Fruit fly (Drosophila melanogaster) whole organism, embryonic: Measurements from ENCODE around the gene CG11560.
A peak's percentile ranks its signal among the peaks of the same experiment; 100 is the strongest.

ENCODE experiments used
- CG10267 ChIP-seq: fragments of 200-800 bp; sonication (Bioruptor generic); optimal IDR thresholded peaks from 2 replicates; lab custom pipeline; 2018; ENCODE audit warnings: missing biosample characterization, mild to moderate bottlenecking, missing genetic modification characterization, moderate library complexity
- CG10979 ChIP-seq: fragments of 200-800 bp; sonication (Bioruptor generic); optimal IDR thresholded peaks from 2 replicates; lab custom pipeline; 2018; ENCODE audit warnings: missing biosample characterization, mild to moderate bottlenecking, missing genetic modification characterization, moderate library complexity
- CG1233 ChIP-seq: fragments of 200-800 bp; sonication (Bioruptor generic); optimal IDR thresholded peaks from 4 replicates; lab custom pipeline; 2018; ENCODE audit warnings: missing biosample characterization, mild to moderate bottlenecking, missing genetic modification characterization
- CG12942 ChIP-seq: fragments of 200-800 bp; sonication (Bioruptor generic); optimal IDR thresholded peaks from 3 replicates; lab custom pipeline; 2016; ENCODE audit warnings: missing biosample characterization, missing genetic modification characterization
- CG13775 ChIP-seq: fragments of 200-800 bp; sonication (Bioruptor generic); optimal IDR thresholded peaks from 3 replicates; lab custom pipeline; 2017; ENCODE audit warnings: missing biosample characterization, mild to moderate bottlenecking, missing genetic modification characterization
- CG15269 ChIP-seq: fragments of 200-800 bp; sonication (Bioruptor generic); optimal IDR thresholded peaks from 2 replicates; lab custom pipeline; 2018; ENCODE audit warnings: missing biosample characterization, mild to moderate bottlenecking, missing genetic modification characterization, moderate library complexity
- CG15479 ChIP-seq: fragments of 200-800 bp; sonication (Bioruptor generic); optimal IDR thresholded peaks from 3 replicates; lab custom pipeline; 2019; ENCODE audit warnings: missing biosample characterization, mild to moderate bottlenecking, missing genetic modification characterization, moderate library complexity
- CG17361 ChIP-seq: fragments of 200-800 bp; sonication (Bioruptor generic); IDR thresholded peaks from 3 replicates; pipeline ENCODE4 v1.3.6; 2022; ENCODE audit warnings: missing biosample characterization, missing genetic modification characterization
- CG17612 ChIP-seq: fragments of 200-800 bp; sonication (Bioruptor generic); IDR thresholded peaks from 2 replicates; pipeline ENCODE4 v1.3.6; 2022; ENCODE audit warnings: missing biosample characterization, missing genetic modification characterization
- CG18262 ChIP-seq: fragments of 200-800 bp; optimal IDR thresholded peaks from 3 replicates; lab custom pipeline; 2019; ENCODE audit warnings: missing biosample characterization, mild to moderate bottlenecking, missing genetic modification characterization, moderate library complexity
- CG18599 ChIP-seq: fragments of 200-800 bp; sonication (Bioruptor generic); optimal IDR thresholded peaks from 3 replicates; lab custom pipeline; 2017; ENCODE audit warnings: missing biosample characterization, missing genetic modification characterization, mild to moderate bottlenecking, moderate library complexity, missing genetic modification reagents
- CG2120 ChIP-seq: fragments of 200-800 bp; sonication (Bioruptor generic); optimal IDR thresholded peaks from 3 replicates; lab custom pipeline; 2016; ENCODE audit warnings: missing biosample characterization, missing genetic modification characterization
- CG2889 ChIP-seq: fragments of 200-800 bp; sonication (Bioruptor generic); IDR thresholded peaks from 3 replicates; pipeline ENCODE4 v1.3.6; 2022; ENCODE audit warnings: missing biosample characterization, missing genetic modification characterization
- CG3726 ChIP-seq: fragments of 200-800 bp; sonication (Bioruptor generic); IDR thresholded peaks from 3 replicates; pipeline ENCODE4, ENCODE4 v1.3.6; 2022; ENCODE audit warnings: missing biosample characterization, missing genetic modification characterization
- CG4282 ChIP-seq: fragments of 200-800 bp; sonication (Bioruptor generic); optimal IDR thresholded peaks from 2 replicates; lab custom pipeline; 2016; ENCODE audit warnings: missing biosample characterization, missing genetic modification characterization
- CG7357 ChIP-seq: fragments of 200-800 bp; sonication (Bioruptor generic); IDR thresholded peaks from 3 replicates; pipeline ENCODE4 v1.3.6; 2022; ENCODE audit warnings: missing biosample characterization, missing genetic modification characterization
- CG7963 ChIP-seq: fragments of 200-800 bp; sonication (Bioruptor generic); IDR thresholded peaks from 3 replicates; pipeline ENCODE4 v1.3.6; 2022; ENCODE audit warnings: missing biosample characterization, missing genetic modification characterization; ENCODE audit not compliant: partially characterized antibody
- CG7987 ChIP-seq: fragments of 200-800 bp; sonication (Bioruptor generic); optimal IDR thresholded peaks from 2 replicates; lab custom pipeline; 2018; ENCODE audit warnings: missing biosample characterization, mild to moderate bottlenecking, missing genetic modification characterization, moderate library complexity
- CG8359 ChIP-seq: fragments of 200-800 bp; sonication (Bioruptor generic); optimal IDR thresholded peaks from 2 replicates; lab custom pipeline; 2017; ENCODE audit warnings: missing biosample characterization, mild to moderate bottlenecking, missing genetic modification characterization, borderline replicate concordance
- Chrac-16 ChIP-seq: fragments of 200-800 bp; sonication (Bioruptor generic); optimal IDR thresholded peaks from 3 replicates; lab custom pipeline; 2016; ENCODE audit warnings: missing biosample characterization, missing genetic modification characterization
- D19A ChIP-seq: fragments of 200-800 bp; optimal IDR thresholded peaks from 3 replicates; lab custom pipeline; 2019; ENCODE audit warnings: missing biosample characterization, mild to moderate bottlenecking, missing genetic modification characterization, moderate library complexity
- Ets65A ChIP-seq: fragments of 200-800 bp; sonication (Bioruptor generic); peaks from one replicate; lab custom pipeline; 2016; ENCODE audit warnings: missing biosample characterization, missing genetic modification characterization
- HLH54F ChIP-seq: fragments of 200-800 bp; sonication (Bioruptor generic); optimal IDR thresholded peaks from 3 replicates; lab custom pipeline; 2016; ENCODE audit warnings: missing biosample characterization, missing genetic modification characterization
- Hr78 ChIP-seq, 2 experiments: fragments of 200-800 bp in 1 of 2; fragments of >200 bp in 1 of 2; sonication (Bioruptor generic) in 1 of 2; optimal IDR thresholded peaks; 2 replicates each; lab custom pipeline; 2017 to 2019; ENCODE audit warnings: missing biosample characterization in 2 of 2, missing genetic modification characterization in 2 of 2, mild to moderate bottlenecking in 1 of 2, moderate library complexity in 1 of 2
- MESR4 ChIP-seq: fragments of 200-800 bp; sonication (Bioruptor generic); optimal IDR thresholded peaks from 2 replicates; lab custom pipeline; 2018; ENCODE audit warnings: missing biosample characterization, mild to moderate bottlenecking, missing genetic modification characterization, moderate library complexity
- Med ChIP-seq: fragments of 200-800 bp; sonication (Bioruptor generic); peaks from one replicate; lab custom pipeline; 2016; ENCODE audit warnings: missing biosample characterization, missing genetic modification characterization, mild to moderate bottlenecking, inconsistent platforms, moderate library complexity
- PHDP ChIP-seq: fragments of 200-800 bp; sonication (Bioruptor generic); optimal IDR thresholded peaks from 3 replicates; lab custom pipeline; 2018; ENCODE audit warnings: missing biosample characterization, mild to moderate bottlenecking, missing genetic modification characterization, moderate library complexity
- Scr ChIP-seq: fragments of 200-800 bp; sonication (Bioruptor generic); IDR thresholded peaks from 2 replicates; pipeline ENCODE4 v1.3.6; 2022; ENCODE audit warnings: missing biosample characterization, missing genetic modification characterization; ENCODE audit not compliant: partially characterized antibody
- Sox100B ChIP-seq: fragments of 200-800 bp; sonication (Bioruptor generic); optimal IDR thresholded peaks from 3 replicates; lab custom pipeline; 2018; ENCODE audit warnings: missing biosample characterization, mild to moderate bottlenecking, missing genetic modification characterization
- ase ChIP-seq: fragments of 200-800 bp; sonication (Bioruptor generic); IDR thresholded peaks from 3 replicates; pipeline ENCODE4 v1.3.6; 2022; ENCODE audit warnings: missing biosample characterization, missing genetic modification characterization
- bcd ChIP-seq: fragments of 200-800 bp; sonication (Bioruptor generic); optimal IDR thresholded peaks from 2 replicates; lab custom pipeline; 2017; ENCODE audit warnings: missing biosample characterization, mild to moderate bottlenecking, missing genetic modification characterization
- br ChIP-seq: fragments of >200 bp; optimal IDR thresholded peaks from 2 replicates; lab custom pipeline; 2017
- btn ChIP-seq: fragments of 200-800 bp; sonication (Bioruptor generic); optimal IDR thresholded peaks from 2 replicates; lab custom pipeline; 2016; ENCODE audit warnings: missing biosample characterization, missing genetic modification characterization
- crol ChIP-seq: fragments of 200-800 bp; sonication (Bioruptor generic); IDR thresholded peaks from 2 replicates; pipeline ENCODE4 v1.3.6; 2022; ENCODE audit warnings: missing biosample characterization, missing genetic modification characterization
- dmrt99B ChIP-seq: fragments of 200-800 bp; sonication (Bioruptor generic); optimal IDR thresholded peaks from 2 replicates; lab custom pipeline; 2018; ENCODE audit warnings: missing biosample characterization, mild to moderate bottlenecking, missing genetic modification characterization, moderate library complexity
- gt ChIP-seq: fragments of 200-800 bp; sonication (Bioruptor generic); IDR thresholded peaks from 2 replicates; pipeline ENCODE4 v1.3.6; 2022; ENCODE audit warnings: missing biosample characterization, missing genetic modification characterization
- h ChIP-seq: fragments of >200 bp; optimal IDR thresholded peaks from 2 replicates; lab custom pipeline; 2017
- her ChIP-seq: fragments of 200-800 bp; sonication (Bioruptor generic); optimal IDR thresholded peaks from 2 replicates; lab custom pipeline; 2016; ENCODE audit warnings: missing biosample characterization, missing genetic modification characterization
- jigr1 ChIP-seq: fragments of 200-800 bp; sonication (Bioruptor generic); IDR thresholded peaks from 3 replicates; pipeline ENCODE4 v1.3.6; 2022; ENCODE audit warnings: missing biosample characterization, missing genetic modification characterization
- lab ChIP-seq: fragments of 200-800 bp; sonication (Bioruptor generic); optimal IDR thresholded peaks from 3 replicates; lab custom pipeline; 2017; ENCODE audit warnings: missing biosample characterization, missing genetic modification characterization, mild to moderate bottlenecking, moderate library complexity, missing genetic modification reagents
- lilli ChIP-seq: fragments of 200-800 bp; sonication (Bioruptor generic); optimal IDR thresholded peaks from 3 replicates; lab custom pipeline; 2016; ENCODE audit warnings: missing biosample characterization, missing genetic modification characterization
- nmo ChIP-seq: fragments of 200-800 bp; sonication (Bioruptor generic); optimal IDR thresholded peaks from 2 replicates; lab custom pipeline; 2018; ENCODE audit warnings: missing biosample characterization, mild to moderate bottlenecking, missing genetic modification characterization, moderate library complexity
- pzg ChIP-seq: fragments of 200-800 bp; sonication (Bioruptor generic); optimal IDR thresholded peaks from 3 replicates; lab custom pipeline; 2018; ENCODE audit warnings: missing biosample characterization, mild to moderate bottlenecking, missing genetic modification characterization, moderate library complexity
- shn ChIP-seq: fragments of 200-800 bp; sonication (Bioruptor generic); optimal IDR thresholded peaks from 3 replicates; lab custom pipeline; 2016; ENCODE audit warnings: missing biosample characterization, missing genetic modification characterization
- sna ChIP-seq: fragments of 200-800 bp; sonication (Bioruptor generic); IDR thresholded peaks from 2 replicates; pipeline ENCODE4 v1.3.6; 2022; ENCODE audit warnings: missing biosample characterization, missing genetic modification characterization; ENCODE audit not compliant: partially characterized antibody
- ssp ChIP-seq: fragments of 200-800 bp; sonication (Bioruptor generic); IDR thresholded peaks from 2 replicates; pipeline ENCODE4 v1.3.6; 2022; ENCODE audit warnings: missing biosample characterization, missing genetic modification characterization
- tll ChIP-seq, 2 experiments: fragments of 200-800 bp in 1 of 2; fragments of >200 bp in 1 of 2; sonication (Bioruptor generic) in 1 of 2; optimal IDR thresholded peaks; 2 replicates each; lab custom pipeline; 2017 to 2019; ENCODE audit warnings: missing biosample characterization in 2 of 2, missing genetic modification characterization in 2 of 2, mild to moderate bottlenecking in 1 of 2, moderate library complexity in 1 of 2
- trh ChIP-seq: fragments of 200-800 bp; sonication (Bioruptor generic); optimal IDR thresholded peaks from 2 replicates; lab custom pipeline; 2016; ENCODE audit warnings: missing biosample characterization, missing genetic modification characterization
- tx ChIP-seq: fragments of 200-800 bp; sonication (Bioruptor generic); optimal IDR thresholded peaks from 2 replicates; lab custom pipeline; 2016; ENCODE audit warnings: missing biosample characterization, missing genetic modification characterization
- vfl ChIP-seq: fragments of 200-800 bp; sonication (Bioruptor generic); optimal IDR thresholded peaks from 2 replicates; lab custom pipeline; 2016; ENCODE audit warnings: missing biosample characterization, missing genetic modification characterization
- zf30C ChIP-seq: fragments of 200-800 bp; sonication (Bioruptor generic); optimal IDR thresholded peaks from 3 replicates; lab custom pipeline; 2018; ENCODE audit warnings: missing biosample characterization, mild to moderate bottlenecking, missing genetic modification characterization

Gene CG11560

DNA sequence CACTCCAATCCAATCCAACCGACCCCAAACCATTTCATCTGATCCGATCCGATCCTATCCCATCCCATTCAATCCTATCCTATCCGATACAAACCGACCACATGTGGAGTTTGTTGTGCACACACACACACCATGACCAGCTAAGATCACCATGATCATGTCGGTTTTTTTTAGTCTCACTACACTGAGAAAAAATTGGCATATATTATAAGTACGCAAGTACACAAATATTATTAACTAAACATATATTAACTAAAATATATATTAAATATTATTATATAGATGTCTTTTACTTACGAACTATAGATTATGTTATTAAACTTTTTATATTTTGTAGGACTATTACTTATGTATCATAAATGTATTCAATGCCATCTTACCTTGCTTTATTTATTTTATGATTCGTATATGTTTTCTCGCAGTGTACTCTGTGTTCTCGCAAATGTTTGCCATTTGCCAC lies 17.9 kb upstream of the CG11560 start (continued):
- TF ChIP-seq Med (GFP tag; lab: Kevin White, UChicago) = no peak
- no peak for TF ChIP-seq pzg
- no peak for TF ChIP-seq sna (GFP tag; lab: Robert Waterston, UW)
- TF ChIP-seq her (GFP tag; lab: Kevin White, UChicago) = no peak
- TF ChIP-seq CG10267 (tag; lab: Kevin White, UChicago) = peak; percentile 55
- TF ChIP-seq vfl (GFP tag; lab: Kevin White, UChicago) = no peak
- peak; percentile 57 for TF ChIP-seq nmo (GFP tag; lab: Kevin White, UChicago)
- no peak for TF ChIP-seq br (lab: Kevin White, UChicago)
- peak; percentile 38 for TF ChIP-seq CG15479 (GFP tag; lab: Kevin White, UChicago)
- peak; percentile 43 for TF ChIP-seq dmrt99B (tag; lab: Kevin White, UChicago)
- TF ChIP-seq bcd (GFP tag; lab: Kevin White, UChicago) = no peak
- TF ChIP-seq tll (GFP tag; optimal IDR thresholded peaks at IDR 0.05; lab: Kevin White, UChicago) = no peak
- peak; percentile 65 for TF ChIP-seq Ets65A (GFP tag; lab: Kevin White, UChicago)
- peak; percentile 68 for TF ChIP-seq CG18262 (tag; lab: Kevin White, UChicago)
- no peak for TF ChIP-seq jigr1 (GFP tag; lab: Robert Waterston, UW)
- TF ChIP-seq zf30C (GFP tag; lab: Kevin White, UChicago) = peak; percentile 54
- no peak for TF ChIP-seq CG2120 (GFP tag; lab: Kevin White, UChicago)
- no peak for TF ChIP-seq CG12942 (GFP tag; lab: Kevin White, UChicago)
- TF ChIP-seq lab (GFP tag; lab: Kevin White, UChicago) = no peak
- peak; percentile 23 for TF ChIP-seq PHDP (tag; lab: Kevin White, UChicago)
- no peak for TF ChIP-seq CG4282 (GFP tag; lab: Kevin White, UChicago)
- no peak for TF ChIP-seq CG15269
- TF ChIP-seq CG17361 (GFP tag; lab: Robert Waterston, UW) = peak; percentile 65; the same call in 2 of the 3 replicates
- TF ChIP-seq shn = no peak
- TF ChIP-seq Scr (GFP tag; lab: Robert Waterston, UW) = no peak
- peak; percentile 12 for TF ChIP-seq CG13775
- TF ChIP-seq ssp (GFP tag; lab: Robert Waterston, UW) = no peak
- no peak for TF ChIP-seq HLH54F (GFP tag; lab: Kevin White, UChicago)
- TF ChIP-seq CG1233 (GFP tag; lab: Kevin White, UChicago) = no peak
- TF ChIP-seq CG8359 (GFP tag; lab: Kevin White, UChicago) = no peak
- TF ChIP-seq Sox100B (GFP tag; lab: Kevin White, UChicago) = peak; percentile 50
- TF ChIP-seq ase = no peak
- TF ChIP-seq CG7357 = no peak
- TF ChIP-seq gt = no peak
- TF ChIP-seq tx (GFP tag; lab: Kevin White, UChicago) = no peak
- TF ChIP-seq Chrac-16 (GFP tag; lab: Kevin White, UChicago) = no peak
- TF ChIP-seq MESR4 (GFP tag; lab: Kevin White, UChicago) = no peak
- TF ChIP-seq crol = no peak
- TF ChIP-seq CG3726 (GFP tag; lab: Robert Waterston, UW) = no peak
- no peak for TF ChIP-seq btn (GFP tag; lab: Kevin White, UChicago)
- TF ChIP-seq h (lab: Kevin White, UChicago) = no peak
- TF ChIP-seq CG10979 (tag; lab: Kevin White, UChicago) = peak; percentile 59
- TF ChIP-seq CG18599 (GFP tag; lab: Kevin White, UChicago) = no peak
- no peak for TF ChIP-seq trh
- no peak for TF ChIP-seq CG17612 (GFP tag; lab: Robert Waterston, UW)
- no peak for TF ChIP-seq CG2889 (GFP tag; lab: Robert Waterston, UW)
- peak; percentile 28 for TF ChIP-seq D19A (tag; lab: Kevin White, UChicago)
- no peak for TF ChIP-seq CG7987 (GFP tag; lab: Kevin White, UChicago)
- TF ChIP-seq CG7963 (GFP tag; lab: Robert Waterston, UW) = no peak
- no peak for TF ChIP-seq Hr78 (GFP tag; optimal IDR thresholded peaks at IDR 0.05; lab: Kevin White, UChicago)
- no peak for TF ChIP-seq lilli (GFP tag; lab: Kevin White, UChicago)
